Fruit fly (Drosophila melanogaster) whole organism: ENCODE results near the gene Ranbp16.

Source experiments
- CG8478 ChIP-seq: fragments of >200 bp; optimal IDR thresholded peaks from 2 replicates; lab custom pipeline; 2018; ENCODE audit warnings: inconsistent platforms
- Dll ChIP-seq: fragments of >200 bp; optimal IDR thresholded peaks from 2 replicates; lab custom pipeline; 2017
- EcR ChIP-seq, 2 experiments: fragments of >200 bp; optimal IDR thresholded peaks; 2 replicates each; lab custom pipeline; 2017; ENCODE audit warnings: missing biosample characterization in 2 of 2, missing genetic modification characterization in 2 of 2, missing genetic modification reagents in 2 of 2
- pan ChIP-seq: fragments of >200 bp; optimal IDR thresholded peaks from 2 replicates; lab custom pipeline; 2017
- psq ChIP-seq: fragments of >200 bp; optimal IDR thresholded peaks from 2 replicates; lab custom pipeline; 2017
- usp ChIP-seq: fragments of >200 bp; optimal IDR thresholded peaks from 2 replicates; lab custom pipeline; 2017; ENCODE audit warnings: missing biosample characterization, missing genetic modification characterization, mixed read lengths

Ranbp16 gene

dm6 chrX:15888763-15889162 is 44.9 kb downstream of the Ranbp16 start:
- TF ChIP-seq EcR (GFP tag; optimal IDR thresholded peaks at IDR 0.05; lab: Kevin White, UChicago) (no peak), usp (GFP tag; lab: Kevin White, UChicago) (no peak), pan (lab: Kevin White, UChicago) (no peak), Dll (lab: Kevin White, UChicago) (no peak), CG8478 (lab: Kevin White, UChicago) (no peak), psq (lab: Kevin White, UChicago) (no peak)

- TF ChIP-seq pan (lab: Kevin White, UChicago) (no peak), CG8478 (lab: Kevin White, UChicago) (no peak), usp (GFP tag; lab: Kevin White, UChicago) (no peak), Dll (lab: Kevin White, UChicago) (no peak), EcR (GFP tag; optimal IDR thresholded peaks at IDR 0.05; lab: Kevin White, UChicago) (no peak), psq (lab: Kevin White, UChicago) (no peak)
These were observed 46.4 kb downstream of the Ranbp16 start, which contains the start of gene tay for dm6 chrX:15887247-15887616. Gene tay (minus strand): TSS chrX:15887311.

- TF ChIP-seq psq (lab: Kevin White, UChicago), result no peak
- TF ChIP-seq usp (GFP tag; lab: Kevin White, UChicago), result no peak
- no peak for TF ChIP-seq Dll (lab: Kevin White, UChicago)
- no peak for TF ChIP-seq pan (lab: Kevin White, UChicago)
- no peak for TF ChIP-seq EcR (GFP tag; optimal IDR thresholded peaks at IDR 0.05; lab: Kevin White, UChicago)
- no peak for TF ChIP-seq CG8478 (lab: Kevin White, UChicago)
These were observed 47.0 kb downstream of the Ranbp16 start for dm6 chrX:15886411-15887246.
